Fruit fly (Drosophila melanogaster): ENCODE data around the gene lmgB.

lmgB gene

DNA sequence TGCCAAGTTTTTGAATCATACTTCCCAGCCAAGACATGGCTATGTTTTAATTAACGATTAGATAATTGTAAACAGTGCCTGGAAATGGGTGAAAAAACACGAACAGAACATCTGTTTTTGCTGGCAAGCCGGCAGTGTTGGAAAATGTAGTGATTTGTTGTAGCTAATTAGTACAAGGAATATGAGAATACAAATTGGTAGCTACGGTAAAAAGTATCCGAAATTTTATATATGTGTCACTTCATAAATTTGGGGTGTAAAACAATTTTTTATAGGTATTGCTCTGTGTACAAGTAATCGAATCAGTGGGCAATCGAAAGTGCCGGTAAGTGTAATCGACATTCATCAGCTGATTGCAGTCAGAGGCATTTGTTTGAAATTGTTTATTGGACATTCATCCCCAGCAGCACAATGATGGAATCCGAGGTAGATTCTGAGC, 11.1 kb downstream of the lmgB start, which contains the start of the genes mRpL51 and Uba4 (continued):
- no peak for TF ChIP-seq CG11560 (tag; IDR thresholded peaks at IDR 0.05)
- TF ChIP-seq jumu (GFP tag; optimal IDR thresholded peaks at IDR 0.05) = peak; percentile 18
- TF ChIP-seq twi (tag; optimal IDR thresholded peaks at IDR 0.05) = peak; percentile 63
- TF ChIP-seq CHES-1-like (GFP tag; optimal IDR thresholded peaks at IDR 0.05) = peak; percentile 64
- no peak for TF ChIP-seq CG6254 (GFP tag; optimal IDR thresholded peaks at IDR 0.05)
- TF ChIP-seq Dfd (GFP tag; optimal IDR thresholded peaks at IDR 0.05) = no peak
- TF ChIP-seq CG7839 (tag; optimal IDR thresholded peaks at IDR 0.05) = peak; percentile 3
- peak; percentile 55 for TF ChIP-seq mam (GFP tag; optimal IDR thresholded peaks at IDR 0.05)
- peak; percentile 41; the same call in 1 of the 2 replicates for TF ChIP-seq nerfin-2 (GFP tag; IDR thresholded peaks at IDR 0.05; ENCODE audit: partially characterized antibody)
- TF ChIP-seq cas (GFP tag; IDR thresholded peaks at IDR 0.05) = no peak
- no peak for TF ChIP-seq pfk (GFP tag; optimal IDR thresholded peaks at IDR 0.05)
- peak; percentile 31 to 51 for TF ChIP-seq dpn (GFP tag; optimal IDR thresholded peaks at IDR 0.05)
- peak; percentile 55 for TF ChIP-seq her (GFP tag; optimal IDR thresholded peaks at IDR 0.05)
- no peak for TF ChIP-seq jigr1 (GFP tag; IDR thresholded peaks at IDR 0.05)
- no peak for TF ChIP-seq D (optimal IDR thresholded peaks at IDR 0.05)
- no peak for TF ChIP-seq D (GFP tag; optimal IDR thresholded peaks at IDR 0.05)
- no peak for TF ChIP-seq Taf1 (GFP tag; IDR thresholded peaks at IDR 0.05)
- no peak for TF ChIP-seq CG2889 (GFP tag; IDR thresholded peaks at IDR 0.05)
- no peak for TF ChIP-seq ro (GFP tag; IDR thresholded peaks at IDR 0.05)
- TF ChIP-seq CG12104 (GFP tag; optimal IDR thresholded peaks at IDR 0.05) = peak; percentile 1
- peak; percentile 32 for TF ChIP-seq CG18764 (GFP tag; optimal IDR thresholded peaks at IDR 0.05)
- TF ChIP-seq CG11398 (GFP tag; optimal IDR thresholded peaks at IDR 0.05) = peak; percentile 19
- TF ChIP-seq CTCF (GFP tag; optimal IDR thresholded peaks at IDR 0.05) = peak; percentile 11
- peak; percentile 7 for TF ChIP-seq CG12299 (tag; optimal IDR thresholded peaks at IDR 0.05)
- no peak for TF ChIP-seq CG10431 (GFP tag; optimal IDR thresholded peaks at IDR 0.05)
- peak; percentile 53 for TF ChIP-seq repo (GFP tag; optimal IDR thresholded peaks at IDR 0.05)
- TF ChIP-seq CG12769 (tag; optimal IDR thresholded peaks at IDR 0.05) = no peak
- TF ChIP-seq Side (GFP tag; optimal IDR thresholded peaks at IDR 0.05) = peak; percentile 34
- TF ChIP-seq CG18476 (GFP tag; optimal IDR thresholded peaks at IDR 0.05) = peak; percentile 37
- TF ChIP-seq Camta (GFP tag; optimal IDR thresholded peaks at IDR 0.05) = peak; percentile 16
- no peak for TF ChIP-seq org-1 (GFP tag; optimal IDR thresholded peaks at IDR 0.05)
- TF ChIP-seq vvl (GFP tag; IDR thresholded peaks at IDR 0.05) = no peak; the same call in 1 of the 2 replicates
- peak; percentile 55 for TF ChIP-seq unc-4 (GFP tag; IDR thresholded peaks at IDR 0.05; ENCODE audit: partially characterized antibody)
- TF ChIP-seq CG4707 (GFP tag; optimal IDR thresholded peaks at IDR 0.05) = peak; percentile 69
- peak; percentile 28 for TF ChIP-seq CG4282 (GFP tag; optimal IDR thresholded peaks at IDR 0.05)
- TF ChIP-seq CG3726 (GFP tag; IDR thresholded peaks at IDR 0.05) = no peak
- no peak for TF ChIP-seq CG32772 (GFP tag; IDR thresholded peaks at IDR 0.05)
- no peak for TF ChIP-seq pan (optimal IDR thresholded peaks at IDR 0.05)
- no peak for TF ChIP-seq pan (GFP tag; optimal IDR thresholded peaks at IDR 0.05 in 1 of 2, IDR thresholded peaks at IDR 0.05 in 1 of 2)
- peak; percentile 37 for TF ChIP-seq Six4 (GFP tag; optimal IDR thresholded peaks at IDR 0.05)
- no peak for TF ChIP-seq MTF-1 (GFP tag; optimal IDR thresholded peaks at IDR 0.05; ENCODE audit: borderline replicate concordance)
- peak in 1 of 2 experiments; percentile 10 for TF ChIP-seq Hr51 (GFP tag; optimal IDR thresholded peaks at IDR 0.05)
- peak; percentile 20 for TF ChIP-seq CG9727 (GFP tag; optimal IDR thresholded peaks at IDR 0.05)
- TF ChIP-seq sug (tag; optimal IDR thresholded peaks at IDR 0.05) = peak; percentile 31
- no peak for TF ChIP-seq Antp (GFP tag; optimal IDR thresholded peaks at IDR 0.05)
- TF ChIP-seq wek (GFP tag; optimal IDR thresholded peaks at IDR 0.05) = peak; percentile 45
- peak; percentile 9 for TF ChIP-seq pnt (GFP tag; optimal IDR thresholded peaks at IDR 0.05)
- peak; percentile 48 for TF ChIP-seq Myb (GFP tag; optimal IDR thresholded peaks at IDR 0.05)
- TF ChIP-seq Hey (tag; optimal IDR thresholded peaks at IDR 0.05) = no peak
- no peak for TF ChIP-seq CG32767 (GFP tag; IDR thresholded peaks at IDR 0.05)
- TF ChIP-seq CG14050 (GFP tag; IDR thresholded peaks at IDR 0.05) = no peak
- TF ChIP-seq Meics (GFP tag; optimal IDR thresholded peaks at IDR 0.05) = no peak
- no peak for TF ChIP-seq Dek (tag; optimal IDR thresholded peaks at IDR 0.05)
